Fruit fly (Drosophila melanogaster) whole organism, embryonic: ENCODE measurements around the gene APP-BP1.
A peak's percentile ranks its signal among the peaks of the same experiment; 100 is the strongest.

Source experiments
- Awh ChIP-seq: fragments of 200-800 bp; sonication (Bioruptor generic); IDR thresholded peaks from 2 replicates; pipeline ENCODE4, ENCODE4 v1.3.6; 2022; ENCODE audit warnings: missing biosample characterization, missing genetic modification characterization
- BEAF-32 ChIP-seq: fragments of 200-800 bp; sonication (Bioruptor generic); optimal IDR thresholded peaks from 3 replicates; lab custom pipeline; 2017; ENCODE audit warnings: missing biosample characterization, missing genetic modification characterization, mild to moderate bottlenecking, moderate library complexity, missing genetic modification reagents
- CG10147 ChIP-seq: fragments of 200-800 bp; sonication (Bioruptor generic); optimal IDR thresholded peaks from 2 replicates; lab custom pipeline; 2019; ENCODE audit warnings: missing biosample characterization, mild to moderate bottlenecking, missing genetic modification characterization, moderate library complexity
- CG10366 ChIP-seq: fragments of 200-800 bp; sonication (Bioruptor generic); IDR thresholded peaks from 2 replicates; pipeline ENCODE4 v1.3.6; 2022; ENCODE audit warnings: missing biosample characterization, missing genetic modification characterization
- CG10431 ChIP-seq: fragments of 200-800 bp; sonication (Bioruptor generic); optimal IDR thresholded peaks from 3 replicates; lab custom pipeline; 2018; ENCODE audit warnings: missing biosample characterization, mild to moderate bottlenecking, missing genetic modification characterization
- CG11085 ChIP-seq: fragments of 200-800 bp; sonication (Bioruptor generic); IDR thresholded peaks from 2 replicates; pipeline ENCODE4 v1.3.6; 2022; ENCODE audit warnings: missing biosample characterization, missing genetic modification characterization
- CG12155 ChIP-seq: fragments of 200-800 bp; sonication (Bioruptor generic); optimal IDR thresholded peaks from 3 replicates; lab custom pipeline; 2016; ENCODE audit warnings: missing biosample characterization, missing genetic modification characterization
- CG12236 ChIP-seq: fragments of 200-800 bp; sonication (Bioruptor generic); optimal IDR thresholded peaks from 2 replicates; lab custom pipeline; 2016; ENCODE audit warnings: missing biosample characterization, missing genetic modification characterization
- CG13424 ChIP-seq: fragments of 200-800 bp; sonication (Bioruptor generic); optimal IDR thresholded peaks from 2 replicates; lab custom pipeline; 2019; ENCODE audit warnings: missing biosample characterization, mild to moderate bottlenecking, missing genetic modification characterization, moderate library complexity
- CG13894 ChIP-seq: fragments of 200-800 bp; sonication (Bioruptor generic); optimal IDR thresholded peaks from 3 replicates; lab custom pipeline; 2018; ENCODE audit warnings: missing biosample characterization, mild to moderate bottlenecking, missing genetic modification characterization, moderate library complexity
- CG15514 ChIP-seq: fragments of 200-800 bp; sonication (Bioruptor generic); optimal IDR thresholded peaks from 3 replicates; lab custom pipeline; 2017; ENCODE audit warnings: missing biosample characterization, missing genetic modification characterization, mild to moderate bottlenecking, moderate library complexity, missing genetic modification reagents
- CG1602 ChIP-seq: fragments of 200-800 bp; sonication (Bioruptor generic); optimal IDR thresholded peaks from 3 replicates; lab custom pipeline; 2016; ENCODE audit warnings: missing biosample characterization, missing genetic modification characterization
- CG16779 ChIP-seq: fragments of 200-800 bp; sonication (Bioruptor generic); IDR thresholded peaks from 2 replicates; pipeline ENCODE4 v1.3.6; 2022; ENCODE audit warnings: missing biosample characterization, missing genetic modification characterization
- CG17612 ChIP-seq: fragments of 200-800 bp; sonication (Bioruptor generic); IDR thresholded peaks from 2 replicates; pipeline ENCODE4 v1.3.6; 2022; ENCODE audit warnings: missing biosample characterization, missing genetic modification characterization
- CG17829 ChIP-seq: fragments of 200-800 bp; optimal IDR thresholded peaks from 2 replicates; lab custom pipeline; 2019; ENCODE audit warnings: missing biosample characterization, mild to moderate bottlenecking, missing genetic modification characterization, moderate library complexity
- CG17912 ChIP-seq: fragments of 200-800 bp; sonication (Bioruptor generic); optimal IDR thresholded peaks from 2 replicates; lab custom pipeline; 2018; ENCODE audit warnings: missing biosample characterization, mild to moderate bottlenecking, missing genetic modification characterization
- CG2875 ChIP-seq: fragments of 200-800 bp; sonication (Bioruptor generic); optimal IDR thresholded peaks from 2 replicates; lab custom pipeline; 2017; ENCODE audit warnings: missing biosample characterization, mild to moderate bottlenecking, missing genetic modification characterization, missing genetic modification reagents
- CG31365 ChIP-seq: fragments of 200-800 bp; sonication (Bioruptor generic); optimal IDR thresholded peaks from 2 replicates; lab custom pipeline; 2018; ENCODE audit warnings: missing biosample characterization, mild to moderate bottlenecking, missing genetic modification characterization
- CG3163 ChIP-seq: fragments of 200-800 bp; sonication (Bioruptor generic); optimal IDR thresholded peaks from 3 replicates; lab custom pipeline; 2016; ENCODE audit warnings: missing biosample characterization, missing genetic modification characterization
- CG3726 ChIP-seq: fragments of 200-800 bp; sonication (Bioruptor generic); IDR thresholded peaks from 3 replicates; pipeline ENCODE4, ENCODE4 v1.3.6; 2022; ENCODE audit warnings: missing biosample characterization, missing genetic modification characterization
- CG42726 ChIP-seq: fragments of 200-800 bp; sonication (Bioruptor generic); IDR thresholded peaks from 2 replicates; pipeline ENCODE4 v1.3.6; 2022; ENCODE audit warnings: missing biosample characterization, missing genetic modification characterization; ENCODE audit not compliant: partially characterized antibody
- CG7556 ChIP-seq: fragments of 200-800 bp; sonication (Bioruptor generic); optimal IDR thresholded peaks from 2 replicates; lab custom pipeline; 2017; ENCODE audit warnings: missing biosample characterization, mild to moderate bottlenecking, missing genetic modification characterization
- CG7745 ChIP-seq: fragments of 200-800 bp; sonication (Bioruptor generic); optimal IDR thresholded peaks from 2 replicates; lab custom pipeline; 2018; ENCODE audit warnings: missing biosample characterization, mild to moderate bottlenecking, missing genetic modification characterization, moderate library complexity
- CTCF ChIP-seq: fragments of 200-800 bp; sonication (Bioruptor generic); optimal IDR thresholded peaks from 2 replicates; lab custom pipeline; 2017; ENCODE audit warnings: missing biosample characterization, mild to moderate bottlenecking, missing genetic modification characterization, moderate library complexity
- CrebB ChIP-seq: fragments of 200-800 bp; sonication (Bioruptor generic); optimal IDR thresholded peaks from 3 replicates; lab custom pipeline; 2018; ENCODE audit warnings: missing biosample characterization, mild to moderate bottlenecking, missing genetic modification characterization
- Doc3 ChIP-seq: fragments of 200-800 bp; sonication (Bioruptor generic); IDR thresholded peaks from 3 replicates; pipeline ENCODE4 v1.3.6; 2022; ENCODE audit warnings: missing biosample characterization, missing genetic modification characterization; ENCODE audit not compliant: partially characterized antibody
- Ets97D ChIP-seq: fragments of 200-800 bp; sonication (Bioruptor generic); optimal IDR thresholded peaks from 3 replicates; lab custom pipeline; 2016; ENCODE audit warnings: missing biosample characterization, missing genetic modification characterization
- HHEX ChIP-seq: fragments of 200-800 bp; sonication (Bioruptor generic); optimal IDR thresholded peaks from 3 replicates; lab custom pipeline; 2017; ENCODE audit warnings: missing biosample characterization, mild to moderate bottlenecking, missing genetic modification characterization, missing genetic modification reagents
- HLH3B ChIP-seq: fragments of 200-800 bp; sonication (Bioruptor generic); IDR thresholded peaks from 2 replicates; pipeline ENCODE4 v1.3.6; 2022; ENCODE audit warnings: missing biosample characterization, missing genetic modification characterization
- HmgD ChIP-seq: fragments of 200-800 bp; sonication (Bioruptor generic); optimal IDR thresholded peaks from 3 replicates; lab custom pipeline; 2016; ENCODE audit warnings: missing biosample characterization, missing genetic modification characterization
- MESR4 ChIP-seq: fragments of 200-800 bp; sonication (Bioruptor generic); optimal IDR thresholded peaks from 2 replicates; lab custom pipeline; 2018; ENCODE audit warnings: missing biosample characterization, mild to moderate bottlenecking, missing genetic modification characterization, moderate library complexity
- NC2α ChIP-seq: fragments of 200-800 bp; sonication (Bioruptor generic); optimal IDR thresholded peaks from 2 replicates; lab custom pipeline; 2016; ENCODE audit warnings: missing biosample characterization, missing genetic modification characterization
- Nf-YA ChIP-seq: fragments of 200-800 bp; sonication (Bioruptor generic); IDR thresholded peaks from 2 replicates; pipeline ENCODE4 v1.3.6; 2022; ENCODE audit warnings: missing biosample characterization, missing genetic modification characterization
- Oli ChIP-seq: fragments of 200-800 bp; sonication (Bioruptor generic); optimal IDR thresholded peaks from 2 replicates; lab custom pipeline; 2018; ENCODE audit warnings: missing biosample characterization, mild to moderate bottlenecking, missing genetic modification characterization, moderate library complexity
- Optix ChIP-seq: fragments of 200-800 bp; sonication (Bioruptor generic); IDR thresholded peaks from 3 replicates; pipeline ENCODE4 v1.3.6; 2022; ENCODE audit warnings: missing biosample characterization, missing genetic modification characterization
- Ravus ChIP-seq: fragments of 200-800 bp; sonication (Bioruptor generic); IDR thresholded peaks from 2 replicates; pipeline ENCODE4 v1.3.6; 2022; ENCODE audit warnings: missing biosample characterization, missing genetic modification characterization
- Tbp ChIP-seq: fragments of >200 bp; optimal IDR thresholded peaks from 2 replicates; lab custom pipeline; 2018; ENCODE audit warnings: missing biosample characterization, missing genetic modification characterization
- abd-A ChIP-seq: fragments of 200-800 bp; sonication (Bioruptor generic); optimal IDR thresholded peaks from 3 replicates; lab custom pipeline; 2019; ENCODE audit warnings: missing biosample characterization, mild to moderate bottlenecking, missing genetic modification characterization, moderate library complexity
- ase ChIP-seq: fragments of 200-800 bp; sonication (Bioruptor generic); IDR thresholded peaks from 3 replicates; pipeline ENCODE4 v1.3.6; 2022; ENCODE audit warnings: missing biosample characterization, missing genetic modification characterization
- danr ChIP-seq: fragments of 200-800 bp; sonication (Bioruptor generic); IDR thresholded peaks from 2 replicates; pipeline ENCODE4 v1.3.6; 2022; ENCODE audit warnings: missing biosample characterization, missing genetic modification characterization
- dmrt99B ChIP-seq: fragments of 200-800 bp; sonication (Bioruptor generic); optimal IDR thresholded peaks from 2 replicates; lab custom pipeline; 2018; ENCODE audit warnings: missing biosample characterization, mild to moderate bottlenecking, missing genetic modification characterization, moderate library complexity
- esg ChIP-seq: fragments of 200-800 bp; sonication (Bioruptor generic); conservative IDR thresholded peaks from 2 replicates; pipeline ENCODE4 v1.3.6; 2022; ENCODE audit warnings: missing biosample characterization, missing genetic modification characterization
- eve ChIP-seq, 2 experiments: fragments of >200 bp; optimal IDR thresholded peaks; 2 replicates each; lab custom pipeline; 2017; ENCODE audit warnings: missing biosample characterization in 2 of 2, missing genetic modification characterization in 2 of 2
- hbn ChIP-seq: fragments of 200-800 bp; sonication (Bioruptor generic); IDR thresholded peaks from 2 replicates; pipeline ENCODE4 v1.3.6; 2022; ENCODE audit warnings: missing biosample characterization, missing genetic modification characterization; ENCODE audit not compliant: partially characterized antibody
- lov ChIP-seq, 2 experiments: fragments of 200-800 bp in 1 of 2; fragments of >200 bp in 1 of 2; sonication (Bioruptor generic) in 1 of 2; IDR thresholded peaks in 1 of 2; optimal IDR thresholded peaks in 1 of 2; 2 replicates in 1 of 2; 3 replicates in 1 of 2; pipeline versions ENCODE4 v1.3.6 to Lab custom; 2017 to 2022; ENCODE audit warnings: missing biosample characterization in 1 of 2, missing genetic modification characterization in 1 of 2
- nmo ChIP-seq: fragments of 200-800 bp; sonication (Bioruptor generic); optimal IDR thresholded peaks from 2 replicates; lab custom pipeline; 2018; ENCODE audit warnings: missing biosample characterization, mild to moderate bottlenecking, missing genetic modification characterization, moderate library complexity
- ranshi ChIP-seq: fragments of 200-800 bp; sonication (Bioruptor generic); IDR thresholded peaks from 2 replicates; pipeline ENCODE4 v1.3.6; 2022; ENCODE audit warnings: missing biosample characterization, missing genetic modification characterization
- stc ChIP-seq: fragments of 200-800 bp; sonication (Bioruptor generic); IDR thresholded peaks from 2 replicates; pipeline ENCODE4 v1.3.6; 2022; ENCODE audit warnings: missing biosample characterization, missing genetic modification characterization
- ttk ChIP-seq: fragments of 200-800 bp; sonication (Bioruptor generic); IDR thresholded peaks from 2 replicates; pipeline ENCODE4 v2.1.2; 2022; ENCODE audit warnings: missing biosample characterization, missing genetic modification characterization
- wor ChIP-seq: fragments of 200-800 bp; sonication (Bioruptor generic); IDR thresholded peaks from 2 replicates; pipeline ENCODE4 v1.3.6; 2022; ENCODE audit warnings: missing biosample characterization, missing genetic modification characterization

APP-BP1 gene

dm6 chr3L:11084557-11085231 is 13.5 kb upstream of the APP-BP1 start (continued):
- TF ChIP-seq CG1602 (GFP tag; lab: Kevin White, UChicago): peak; percentile 97
- peak; percentile 88 for TF ChIP-seq Ets97D (GFP tag; lab: Kevin White, UChicago)
- TF ChIP-seq CG13894: no peak
- no peak for TF ChIP-seq abd-A (tag; lab: Kevin White, UChicago)
- TF ChIP-seq Optix (GFP tag; lab: Robert Waterston, UW): peak; percentile 86; the same call in 2 of the 3 replicates
- TF ChIP-seq HmgD: peak; percentile 82
- TF ChIP-seq CG17912 (GFP tag; lab: Kevin White, UChicago): peak; percentile 78
- TF ChIP-seq dmrt99B (tag; lab: Kevin White, UChicago): peak; percentile 97
- TF ChIP-seq CG17612 (GFP tag; lab: Robert Waterston, UW): peak; percentile 82
- peak; percentile 93 for TF ChIP-seq esg (GFP tag; lab: Robert Waterston, UW)
- TF ChIP-seq CG7745 (tag; lab: Kevin White, UChicago): peak; percentile 91
- peak; percentile 96 for TF ChIP-seq ranshi (GFP tag; lab: Robert Waterston, UW)
- peak; percentile 97 for TF ChIP-seq CG17829 (tag; lab: Kevin White, UChicago)
- TF ChIP-seq CG15514 (GFP tag; lab: Kevin White, UChicago): peak; percentile 83
- TF ChIP-seq Ravus (GFP tag; lab: Robert Waterston, UW): peak; percentile 80
- no peak for TF ChIP-seq Doc3 (GFP tag; lab: Robert Waterston, UW)
- no peak for TF ChIP-seq hbn (GFP tag; lab: Robert Waterston, UW)
- peak; percentile 98 for TF ChIP-seq Awh
- peak; percentile 95 for TF ChIP-seq NC2α
- TF ChIP-seq CG3726 (GFP tag; lab: Robert Waterston, UW): peak; percentile 96
- TF ChIP-seq CG7556 (GFP tag; lab: Kevin White, UChicago): peak; percentile 96
- peak; percentile 97 for TF ChIP-seq ttk (GFP tag; lab: Robert Waterston, UW)
- peak; percentile 69 for TF ChIP-seq CTCF (GFP tag; lab: Kevin White, UChicago)
- peak; percentile 92 for TF ChIP-seq wor (GFP tag; lab: Robert Waterston, UW)
- peak; percentile 89 for TF ChIP-seq CG10431 (GFP tag; lab: Kevin White, UChicago)
- peak; percentile 82 for TF ChIP-seq CG11085
- peak; percentile 56 for TF ChIP-seq MESR4 (GFP tag; lab: Kevin White, UChicago)
- peak; percentile 95 for TF ChIP-seq ase (GFP tag; lab: Robert Waterston, UW)
- peak; percentile 96 for TF ChIP-seq CG2875
- peak; percentile 96 for TF ChIP-seq Nf-YA
- peak; percentile 96 for TF ChIP-seq CG10366 (GFP tag; lab: Robert Waterston, UW)
- TF ChIP-seq CrebB (tag; lab: Kevin White, UChicago): peak; percentile 95
- TF ChIP-seq CG3163 (GFP tag; lab: Kevin White, UChicago): peak; percentile 85
- peak; percentile 93 for TF ChIP-seq CG12155 (GFP tag; lab: Kevin White, UChicago)
- peak; percentile 98 for TF ChIP-seq Oli (tag; lab: Kevin White, UChicago)
- peak in 1 of 2 experiments; percentile 72 for TF ChIP-seq eve (GFP tag; optimal IDR thresholded peaks at IDR 0.05; lab: Kevin White, UChicago)
- TF ChIP-seq danr (GFP tag; lab: Robert Waterston, UW): peak; percentile 89
- TF ChIP-seq CG42726 (GFP tag; lab: Robert Waterston, UW): no peak
- TF ChIP-seq CG13424 (tag; lab: Kevin White, UChicago): peak; percentile 97
- peak; percentile 95 for TF ChIP-seq CG10147 (GFP tag; lab: Kevin White, UChicago)
- TF ChIP-seq Tbp (GFP tag; lab: Kevin White, UChicago): no peak
- peak; percentile 95 for TF ChIP-seq stc (GFP tag; lab: Robert Waterston, UW)
- peak; percentile 98 for TF ChIP-seq HLH3B (GFP tag; lab: Robert Waterston, UW)
- TF ChIP-seq BEAF-32 (GFP tag; lab: Kevin White, UChicago): peak; percentile 5
- peak; percentile 98 for TF ChIP-seq CG12236 (GFP tag; lab: Kevin White, UChicago)
- TF ChIP-seq CG31365 (tag; lab: Kevin White, UChicago): peak; percentile 76
- peak; percentile 94 for TF ChIP-seq HHEX (GFP tag; lab: Kevin White, UChicago)
- TF ChIP-seq CG16779 (GFP tag; lab: Robert Waterston, UW): peak; percentile 73
- TF ChIP-seq nmo: peak; percentile 98
- TF ChIP-seq lov (optimal IDR thresholded peaks at IDR 0.05; lab: Kevin White, UChicago): no peak
- TF ChIP-seq lov (GFP tag; IDR thresholded peaks at IDR 0.05; lab: Robert Waterston, UW): peak; percentile 97
